Fruit fly (Drosophila melanogaster) whole organism, prepupa: Measurements from ENCODE around the gene CG34241.

Experiments
- CG31627 ChIP-seq: fragments of 200-800 bp; sonication (Bioruptor generic); optimal IDR thresholded peaks from 3 replicates; lab custom pipeline; 2016; ENCODE audit warnings: missing biosample characterization, missing genetic modification characterization
- Ets21C ChIP-seq: fragments of 200-800 bp; sonication (Bioruptor generic); optimal IDR thresholded peaks from 3 replicates; lab custom pipeline; 2016; ENCODE audit warnings: missing biosample characterization, missing genetic modification characterization
- Hr39 ChIP-seq: fragments of 200-800 bp; sonication (Bioruptor generic); optimal IDR thresholded peaks from 2 replicates; lab custom pipeline; 2016; ENCODE audit warnings: missing biosample characterization, missing genetic modification characterization
- Hr4 ChIP-seq: fragments of 200-800 bp; sonication (Bioruptor generic); optimal IDR thresholded peaks from 3 replicates; lab custom pipeline; 2016; ENCODE audit warnings: missing biosample characterization, missing genetic modification characterization
- Lpt ChIP-seq: fragments of 200-800 bp; sonication (Bioruptor generic); optimal IDR thresholded peaks from 3 replicates; lab custom pipeline; 2016; ENCODE audit warnings: missing biosample characterization, missing genetic modification characterization
- fkh ChIP-seq: fragments of 200-800 bp; sonication (Bioruptor generic); optimal IDR thresholded peaks from 3 replicates; lab custom pipeline; 2017; ENCODE audit warnings: missing biosample characterization, mild to moderate bottlenecking, missing genetic modification characterization, moderate library complexity
- vri ChIP-seq: fragments of 200-800 bp; sonication (Bioruptor generic); optimal IDR thresholded peaks from 3 replicates; lab custom pipeline; 2016; ENCODE audit warnings: missing biosample characterization, mild to moderate bottlenecking, missing genetic modification characterization

DNA sequence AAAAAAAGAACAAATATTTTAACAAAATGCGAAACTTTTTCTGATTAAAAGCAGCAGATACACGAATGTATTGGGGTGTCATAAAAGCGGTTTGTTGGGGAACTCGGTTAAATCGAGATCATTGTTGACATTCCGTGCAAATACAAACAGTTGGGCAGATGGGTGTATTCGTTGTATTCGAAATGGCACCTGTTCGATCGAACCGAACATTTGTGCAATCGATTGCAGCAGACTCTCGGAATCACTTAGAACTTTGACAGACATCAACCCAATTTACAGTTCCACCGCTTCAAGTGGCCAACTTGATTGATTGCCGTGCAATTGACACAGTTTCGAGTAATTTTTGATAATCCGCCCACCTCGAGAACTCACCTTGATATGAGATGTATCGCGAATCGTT is 47.4 kb upstream of the CG34241 start:
- no peak for TF ChIP-seq CG31627 (GFP tag; lab: Kevin White, UChicago)
- no peak for TF ChIP-seq Hr4
- TF ChIP-seq fkh (GFP tag; lab: Kevin White, UChicago), result no peak
- TF ChIP-seq Lpt (GFP tag; lab: Kevin White, UChicago), result no peak
- no peak for TF ChIP-seq vri (GFP tag; lab: Kevin White, UChicago)
- TF ChIP-seq Hr39 (GFP tag; lab: Kevin White, UChicago), result no peak
- TF ChIP-seq Ets21C (GFP tag; lab: Kevin White, UChicago), result no peak
